Fruit fly (Drosophila melanogaster): Measurements from ENCODE around the gene NdufA3.
A peak's percentile ranks its signal among the peaks of the same experiment; 100 is the strongest.

Gene NdufA3

dm6 chrX:9120828-9121754 is 38.8 kb downstream of the NdufA3 start (continued):
- TF ChIP-seq CG32006 (GFP tag; optimal IDR thresholded peaks at IDR 0.05) (peak; percentile 27), CG6808 (GFP tag; optimal IDR thresholded peaks at IDR 0.05) (peak; percentile 9), pdm3 (GFP tag; optimal IDR thresholded peaks at IDR 0.05) (peak; percentile 34), CG10669 (GFP tag; optimal IDR thresholded peaks at IDR 0.05) (peak; percentile 30), acj6 (GFP tag; optimal IDR thresholded peaks at IDR 0.05) (peak; percentile 18), ss (GFP tag; optimal IDR thresholded peaks at IDR 0.05) (no peak), Eip78C (GFP tag) (peak; percentile 83)

- TF ChIP-seq Ets96B (tag; optimal IDR thresholded peaks at IDR 0.05) (no peak), Sox15 (GFP tag; optimal IDR thresholded peaks at IDR 0.05) (no peak), OdsH (GFP tag; optimal IDR thresholded peaks at IDR 0.05) (no peak), svp (GFP tag) (peak; percentile 53), dsx (GFP tag; optimal IDR thresholded peaks at IDR 0.05; ENCODE audit: poor library complexity, severe bottlenecking) (no peak), CG15336 (GFP tag; IDR thresholded peaks at IDR 0.05) (no peak), CG3919 (GFP tag; optimal IDR thresholded peaks at IDR 0.05) (peak; percentile 2), CG4318 (GFP tag; optimal IDR thresholded peaks at IDR 0.05) (no peak), CG32006 (GFP tag; optimal IDR thresholded peaks at IDR 0.05) (peak; percentile 32), fkh (GFP tag; optimal IDR thresholded peaks at IDR 0.05) (no peak), CG6792 (GFP tag; optimal IDR thresholded peaks at IDR 0.05) (no peak), CG6163 (GFP tag; IDR thresholded peaks at IDR 0.05) (0 out of 3 replicates have a peak, but pooled peaks have one; percentile 25), Gug (GFP tag; IDR thresholded peaks at IDR 0.05) (no peak), Eip78C (GFP tag) (peak; percentile 49), Sox14 (GFP tag; optimal IDR thresholded peaks at IDR 0.05) (no peak)
Measured at dm6 chrX:9119671-9120364, 40.0 kb downstream of the NdufA3 start.

- peak; percentile 87 for TF ChIP-seq Eip78C (GFP tag)
- TF ChIP-seq fkh (GFP tag; optimal IDR thresholded peaks at IDR 0.05) = no peak
- peak; percentile 47 for TF ChIP-seq CG6276 (GFP tag; optimal IDR thresholded peaks at IDR 0.05)
- peak; percentile 78 for TF ChIP-seq svp (GFP tag)
- peak; percentile 37 for TF ChIP-seq CG10669 (GFP tag; optimal IDR thresholded peaks at IDR 0.05)
- no peak for TF ChIP-seq net (GFP tag; optimal IDR thresholded peaks at IDR 0.05)
- TF ChIP-seq Gug (GFP tag; IDR thresholded peaks at IDR 0.05) = no peak
- TF ChIP-seq CG6163 (GFP tag; IDR thresholded peaks at IDR 0.05) = 0 out of 3 replicates have a peak, but pooled peaks have one; percentile 27
- TF ChIP-seq Ets96B (tag; optimal IDR thresholded peaks at IDR 0.05) = peak; percentile 12
- TF ChIP-seq eg (GFP tag; IDR thresholded peaks at IDR 0.05) = 0 out of 3 replicates have a peak, but pooled peaks have one; percentile 55
- no peak for TF ChIP-seq CG10631 (GFP tag; optimal IDR thresholded peaks at IDR 0.05)
- TF ChIP-seq dsx (GFP tag; optimal IDR thresholded peaks at IDR 0.05; ENCODE audit: poor library complexity, severe bottlenecking) = no peak
- peak; percentile 38 for TF ChIP-seq cyc (GFP tag; optimal IDR thresholded peaks at IDR 0.05)
- TF ChIP-seq topi (GFP tag; optimal IDR thresholded peaks at IDR 0.05) = peak; percentile 34
- no peak for TF ChIP-seq dac (GFP tag; optimal IDR thresholded peaks at IDR 0.05)
- TF ChIP-seq CG8632 (GFP tag; optimal IDR thresholded peaks at IDR 0.05) = no peak
- TF ChIP-seq Smox (GFP tag; optimal IDR thresholded peaks at IDR 0.05) = no peak
- no peak for TF ChIP-seq CG11902 (GFP tag; optimal IDR thresholded peaks at IDR 0.05)
- no peak for TF ChIP-seq Sox14 (GFP tag; optimal IDR thresholded peaks at IDR 0.05)
- TF ChIP-seq acj6 (GFP tag; optimal IDR thresholded peaks at IDR 0.05) = no peak
- TF ChIP-seq CG6808 (GFP tag; optimal IDR thresholded peaks at IDR 0.05) = peak; percentile 30
- TF ChIP-seq Hr4 (GFP tag; optimal IDR thresholded peaks at IDR 0.05) = peak; percentile 58
- peak; percentile 37 for TF ChIP-seq Met (GFP tag; optimal IDR thresholded peaks at IDR 0.05)
- TF ChIP-seq ss (GFP tag; optimal IDR thresholded peaks at IDR 0.05) = peak in 1 of 2 experiments; percentile 6
- TF ChIP-seq Sox102F (GFP tag; optimal IDR thresholded peaks at IDR 0.05) = no peak
- peak; percentile 10 for TF ChIP-seq CG11762 (GFP tag; optimal IDR thresholded peaks at IDR 0.05; ENCODE audit: insufficient read depth)
- TF ChIP-seq CG3919 (GFP tag; optimal IDR thresholded peaks at IDR 0.05) = peak; percentile 22
- no peak for TF ChIP-seq fd85E (GFP tag; optimal IDR thresholded peaks at IDR 0.05)
- no peak for TF ChIP-seq salr (GFP tag; optimal IDR thresholded peaks at IDR 0.05)
- no peak for TF ChIP-seq pdm3 (GFP tag; optimal IDR thresholded peaks at IDR 0.05)
- no peak for TF ChIP-seq Eip75B (GFP tag; optimal IDR thresholded peaks at IDR 0.05)
- TF ChIP-seq CG7368 (GFP tag; optimal IDR thresholded peaks at IDR 0.05) = no peak
- no peak for TF ChIP-seq CG8119 (GFP tag; IDR thresholded peaks at IDR 0.05)
Measured at dm6 chrX:9118961-9119633, 40.8 kb downstream of the NdufA3 start.
